Fruit fly (Drosophila melanogaster): ENCODE data around the gene CG11843.

CG11843 gene

dm6 chr3R:29050756-29051155 lies 3.4 kb upstream of the CG11843 start, which contains the start of gene CG11841:
TSS of gene CG11841 (plus strand) at chr3R:29051056.
- no peak for TF ChIP-seq CTCF (optimal IDR thresholded peaks at IDR 0.05)
- TF ChIP-seq CG8478 (optimal IDR thresholded peaks at IDR 0.05) = no peak

DNA sequence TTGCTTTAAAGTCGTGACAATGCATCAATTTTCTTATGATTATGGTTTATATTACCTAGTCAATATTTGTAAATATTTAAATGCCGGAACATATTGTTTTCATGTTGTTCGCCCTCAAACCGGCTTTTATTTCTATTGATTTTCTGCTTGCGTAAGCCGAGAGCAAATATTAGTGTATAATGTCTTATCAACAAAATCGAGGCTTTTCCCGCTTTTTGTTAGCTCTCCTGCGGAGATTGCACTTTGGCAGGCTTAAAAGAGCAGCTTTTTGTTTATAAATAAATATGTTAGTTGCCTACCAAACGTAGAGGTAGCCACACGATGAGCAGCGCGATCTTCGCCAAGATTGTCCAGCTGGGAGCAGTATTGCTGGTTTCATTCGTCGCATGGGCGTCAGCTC lies 1.8 kb upstream of the CG11843 start, which contains the start of gene CG11842:
CG11842 (plus strand) TSS at position 301 of the 400 bp plus-strand sequence.
- TF ChIP-seq CTCF (optimal IDR thresholded peaks at IDR 0.05) = no peak
- TF ChIP-seq CG8478 (optimal IDR thresholded peaks at IDR 0.05) = no peak

DNA sequence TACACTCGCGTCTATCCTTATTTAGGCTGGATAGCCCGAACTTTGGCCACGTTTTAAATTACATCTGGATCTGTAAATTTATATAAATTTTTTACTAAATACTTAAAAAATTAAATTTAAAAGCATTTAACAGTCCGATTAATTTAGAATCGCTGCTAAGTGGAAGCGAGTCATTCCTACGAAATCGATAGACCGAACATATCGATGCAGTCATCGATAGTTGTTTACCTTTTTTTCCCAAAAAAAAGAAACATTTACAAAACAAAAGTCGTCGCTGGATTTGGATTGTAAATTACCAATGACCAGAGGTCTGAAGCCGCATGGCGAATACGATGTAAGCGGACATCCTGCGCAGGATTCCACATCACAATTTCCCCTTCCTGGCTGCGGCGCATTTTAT lies 1.6 kb downstream of the CG11843 start, which contains the start of gene Sirt7:
Sirt7 (plus strand) TSS at position 218 of the 400 bp plus-strand sequence.
- TF ChIP-seq CTCF (optimal IDR thresholded peaks at IDR 0.05) (peak in 1 of 2 experiments; percentile 27), CG8478 (optimal IDR thresholded peaks at IDR 0.05) (no peak)

DNA sequence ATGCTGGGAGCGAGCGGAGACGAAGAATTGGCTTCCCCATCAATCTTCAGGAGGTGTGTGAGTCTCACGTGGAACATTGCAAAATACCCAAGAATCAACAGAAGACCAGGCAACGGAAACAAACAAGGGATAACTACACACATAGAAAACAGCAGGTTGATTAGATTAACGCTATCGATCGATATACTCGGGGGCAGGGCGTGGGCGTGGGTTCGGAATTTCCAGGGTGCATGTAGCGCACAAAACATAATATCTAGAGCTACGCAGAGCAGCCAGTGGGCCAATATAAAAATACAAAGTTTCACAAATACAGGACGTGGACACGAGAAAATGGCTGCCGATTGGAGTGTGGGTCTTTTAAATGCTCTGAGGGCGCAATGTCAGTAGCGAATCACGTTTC lies 5.2 kb downstream of the CG11843 start:
- TF ChIP-seq CTCF (optimal IDR thresholded peaks at IDR 0.05) = no peak
- no peak for TF ChIP-seq CG8478 (optimal IDR thresholded peaks at IDR 0.05)

- TF ChIP-seq CG8478 (optimal IDR thresholded peaks at IDR 0.05) = no peak
- no peak for TF ChIP-seq CTCF (optimal IDR thresholded peaks at IDR 0.05)
Measured at dm6 chr3R:29062717-29063206, 8.6 kb downstream of the CG11843 start, which contains the start of the genes Cul5 and Bicra. TSS of gene Cul5 (minus strand) at chr3R:29062975. TSS of gene Bicra (plus strand) at chr3R:29063040.

- TF ChIP-seq CTCF (optimal IDR thresholded peaks at IDR 0.05) (peak in 1 of 2 experiments; percentile 30), CG8478 (optimal IDR thresholded peaks at IDR 0.05) (no peak)
Measured at dm6 chr3R:29063207-29063920, 9.2 kb downstream of the CG11843 start.

dm6 chr3R:29063921-29064460 lies 9.8 kb downstream of the CG11843 start:
- TF ChIP-seq CG8478 (optimal IDR thresholded peaks at IDR 0.05) (no peak), CTCF (optimal IDR thresholded peaks at IDR 0.05) (peak in 1 of 2 experiments; percentile 11)

DNA sequence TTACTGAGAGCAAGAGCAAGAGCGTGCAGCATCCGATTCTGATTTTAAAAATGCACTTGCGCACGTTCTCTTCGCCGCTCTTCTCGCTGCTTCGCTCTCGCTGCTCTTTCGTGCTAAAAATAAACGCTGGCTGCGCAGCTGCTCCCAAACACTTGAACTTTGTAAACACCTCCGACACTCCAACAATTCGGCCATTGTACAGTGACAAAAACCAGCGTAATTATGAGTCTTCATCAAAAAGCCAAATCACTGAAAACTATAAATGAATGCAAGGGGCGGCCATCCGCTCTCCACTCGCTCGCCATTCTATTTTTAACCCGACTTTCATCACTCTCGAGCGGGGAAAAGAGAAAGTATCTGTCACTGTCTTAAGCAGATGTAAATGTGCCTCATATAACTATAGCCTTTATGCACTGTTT lies 10.5 kb downstream of the CG11843 start:
- TF ChIP-seq CTCF (optimal IDR thresholded peaks at IDR 0.05) (no peak), CG8478 (optimal IDR thresholded peaks at IDR 0.05) (no peak)

- TF ChIP-seq CG8478 (optimal IDR thresholded peaks at IDR 0.05) = no peak
- TF ChIP-seq CTCF (optimal IDR thresholded peaks at IDR 0.05) = no peak
Measured at dm6 chr3R:29066285-29066684, 12.1 kb downstream of the CG11843 start.

DNA sequence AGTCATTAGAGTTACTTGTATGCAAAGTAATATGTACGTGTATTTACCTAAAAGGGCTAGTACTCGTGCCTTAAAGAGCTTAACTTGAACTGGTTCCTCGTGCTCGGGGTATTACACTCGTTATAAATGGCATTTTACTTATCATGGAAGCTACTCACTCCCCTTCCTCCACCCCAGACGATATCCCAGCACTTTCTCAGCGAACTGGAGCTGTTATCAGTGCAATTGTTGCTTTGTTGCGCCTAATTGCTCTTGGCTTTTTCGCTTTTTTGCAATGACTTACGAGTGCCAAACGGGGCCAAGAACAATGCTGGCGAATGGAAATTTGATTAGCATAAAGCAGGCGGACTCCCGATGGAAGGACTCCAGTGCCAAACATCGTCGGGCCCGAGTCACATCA lies 12.9 kb downstream of the CG11843 start:
- TF ChIP-seq CG8478 (optimal IDR thresholded peaks at IDR 0.05) (no peak), CTCF (optimal IDR thresholded peaks at IDR 0.05) (no peak)

- TF ChIP-seq CTCF (optimal IDR thresholded peaks at IDR 0.05) (no peak), CG8478 (optimal IDR thresholded peaks at IDR 0.05) (no peak)
Measured at dm6 chr3R:29068430-29069207, 14.5 kb downstream of the CG11843 start.

DNA sequence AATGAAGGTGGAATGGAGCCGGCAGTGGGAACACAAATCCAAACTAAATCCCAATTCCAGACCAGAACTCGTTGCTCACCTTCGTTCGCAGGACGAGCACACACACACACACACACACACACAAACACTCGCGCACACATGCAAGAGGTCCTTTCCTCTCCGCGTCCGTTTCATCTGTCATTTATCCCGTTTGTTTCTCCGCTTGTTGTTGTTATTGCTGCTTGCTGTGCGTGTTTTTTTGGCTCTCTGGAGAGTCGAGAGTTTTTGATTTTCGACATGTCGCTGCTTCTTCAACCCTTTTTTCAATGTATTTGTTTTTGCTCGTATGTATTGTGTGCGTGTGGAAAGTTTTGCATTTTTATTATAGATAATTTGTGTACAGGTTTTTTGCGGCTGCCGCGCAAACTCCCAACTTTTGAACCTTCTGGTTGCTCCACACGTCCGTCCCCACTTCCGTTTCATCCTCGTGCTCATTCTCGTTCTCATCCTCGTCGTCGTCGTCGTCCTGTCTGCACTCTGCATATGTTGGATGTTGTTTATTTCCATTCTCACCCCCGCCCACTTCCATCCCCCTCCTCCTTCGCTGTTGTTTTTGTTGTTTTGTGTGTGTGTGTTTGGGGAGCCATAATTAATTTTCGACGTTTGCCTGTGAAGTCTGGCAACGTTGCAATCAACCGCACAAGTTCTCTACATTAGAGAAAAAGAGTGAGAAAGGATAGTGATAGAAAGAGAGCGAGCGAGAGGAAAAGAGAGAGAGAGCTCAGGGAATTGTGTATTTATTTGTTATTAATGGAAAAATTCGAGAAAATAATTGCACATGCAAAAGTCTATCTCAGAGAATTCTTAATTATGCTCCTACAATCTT lies 15.3 kb downstream of the CG11843 start:
- TF ChIP-seq CG8478 (optimal IDR thresholded peaks at IDR 0.05) = no peak
- no peak for TF ChIP-seq CTCF (optimal IDR thresholded peaks at IDR 0.05)

- TF ChIP-seq CG8478 (optimal IDR thresholded peaks at IDR 0.05) = no peak
- no peak for TF ChIP-seq CTCF (optimal IDR thresholded peaks at IDR 0.05)
Measured at dm6 chr3R:29071141-29071540, 17.0 kb downstream of the CG11843 start.

DNA sequence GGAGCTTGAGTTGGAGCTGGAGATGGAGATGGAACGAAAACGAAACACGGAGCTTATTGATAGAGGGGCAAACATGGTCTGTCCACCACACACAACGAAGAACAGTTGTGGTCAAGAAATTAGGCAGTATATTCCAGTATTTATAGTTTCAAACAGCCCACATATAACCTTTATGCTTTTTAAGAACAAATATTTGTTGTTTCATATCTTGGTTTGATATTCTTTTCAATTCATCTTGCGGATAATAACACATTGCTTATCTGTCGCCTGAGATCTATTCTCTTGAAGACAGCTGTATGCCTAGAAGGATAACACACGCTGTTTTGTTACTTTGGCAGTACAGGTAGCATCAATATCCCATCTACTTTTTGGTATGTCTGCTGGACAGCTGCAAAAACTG lies 18.7 kb downstream of the CG11843 start:
- TF ChIP-seq CTCF (optimal IDR thresholded peaks at IDR 0.05) = no peak
- no peak for TF ChIP-seq CG8478 (optimal IDR thresholded peaks at IDR 0.05)

Data from S2 (cell line).